Worm (Caenorhabditis elegans): Measurements from ENCODE around the gene gex-2.

The gex-2 gene

DNA sequence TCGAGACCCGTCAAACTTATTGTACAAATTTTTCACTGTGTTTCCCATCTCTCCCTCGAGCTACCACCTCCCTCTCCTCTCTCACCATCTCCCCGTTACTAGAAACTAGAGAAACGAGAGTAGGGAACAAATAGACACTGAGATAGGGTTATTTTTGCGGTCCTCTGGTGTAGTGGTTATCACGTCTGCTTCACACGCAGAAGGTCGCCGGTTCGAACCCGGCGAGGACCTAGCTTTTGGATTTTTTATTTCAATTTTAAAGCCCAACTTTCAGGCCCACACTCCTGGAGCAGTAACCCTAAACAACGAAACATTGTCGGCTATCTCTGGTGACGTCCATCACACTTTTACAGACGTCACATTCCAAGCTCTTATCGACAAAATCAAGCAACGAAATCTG is 47.8 kb downstream of the gex-2 start (continued):
- peak; percentile 82; the same call in 1 of the 2 replicates for TF ChIP-seq aptf-3 (GFP tag; IDR thresholded peaks at IDR 0.05)
- TF ChIP-seq athp-1 (tag; optimal IDR thresholded peaks at IDR 0.05), result no peak
- TF ChIP-seq F52B5.7 (tag; optimal IDR thresholded peaks at IDR 0.05), result peak; percentile 38
- no peak for TF ChIP-seq sea-2 (GFP tag; IDR thresholded peaks at IDR 0.05)
- peak; percentile 9 for TF ChIP-seq atf-7 (tag; optimal IDR thresholded peaks at IDR 0.05)
- peak; percentile 32 for TF ChIP-seq snpc-1.3 (tag; optimal IDR thresholded peaks at IDR 0.05; ENCODE audit: insufficient read depth)
- peak; percentile 75 for TF ChIP-seq dox-1 (GFP tag; IDR thresholded peaks at IDR 0.05)
- no peak for TF ChIP-seq Y79H2A.3 (GFP tag; conservative IDR thresholded peaks at IDR 0.05)
- peak; percentile 13 for TF ChIP-seq mes-4 (tag; optimal IDR thresholded peaks at IDR 0.05)
- TF ChIP-seq nfya-1 (tag; optimal IDR thresholded peaks at IDR 0.05; ENCODE audit: borderline replicate concordance, insufficient read depth), result no peak
- no peak for TF ChIP-seq F39B2.1 (GFP tag; IDR thresholded peaks at IDR 0.05)
- peak; percentile 33 for TF ChIP-seq unc-130 (GFP tag; optimal IDR thresholded peaks at IDR 0.05)
- no peak for TF ChIP-seq F22D6.2 (tag; optimal IDR thresholded peaks at IDR 0.05)
- TF ChIP-seq Y67H2A.10 (GFP tag; conservative IDR thresholded peaks at IDR 0.05), result no peak
- TF ChIP-seq T07F8.4 (tag; optimal IDR thresholded peaks at IDR 0.05), result peak; percentile 29
- no peak for TF ChIP-seq ceh-58 (GFP tag; IDR thresholded peaks at IDR 0.05)
- TF ChIP-seq egrh-3 (GFP tag; IDR thresholded peaks at IDR 0.05), result no peak
- TF ChIP-seq gei-17 (GFP tag; optimal IDR thresholded peaks at IDR 0.05), result no peak
- 0 out of 2 replicates have a peak, but pooled peaks have one; percentile 17 for TF ChIP-seq let-526 (GFP tag; IDR thresholded peaks at IDR 0.05)
- peak; percentile 73 for TF ChIP-seq snpc-3.4 (tag; optimal IDR thresholded peaks at IDR 0.05)
- peak; percentile 82 for TF ChIP-seq zim-3 (tag; optimal IDR thresholded peaks at IDR 0.05)
- TF ChIP-seq madf-6 (GFP tag; IDR thresholded peaks at IDR 0.05), result 0 out of 2 replicates have a peak, but pooled peaks have one; percentile 33
- TF ChIP-seq ztf-28 (GFP tag; IDR thresholded peaks at IDR 0.05), result no peak
- no peak for TF ChIP-seq somi-1 (GFP tag; optimal IDR thresholded peaks at IDR 0.05)
- peak; percentile 83; the same call in 1 of the 2 replicates for TF ChIP-seq ceh-40 (GFP tag; IDR thresholded peaks at IDR 0.05)
- TF ChIP-seq die-1 (tag; optimal IDR thresholded peaks at IDR 0.05), result peak; percentile 50
- TF ChIP-seq efl-1 (GFP tag; optimal IDR thresholded peaks at IDR 0.05), result no peak
- peak; percentile 80 for TF ChIP-seq lin-26 (GFP tag; IDR thresholded peaks at IDR 0.05)
- TF ChIP-seq F57C9.4 (tag; optimal IDR thresholded peaks at IDR 0.05), result no peak
- no peak for TF ChIP-seq F55B11.4 (tag; optimal IDR thresholded peaks at IDR 0.05; ENCODE audit: borderline replicate concordance, insufficient read depth)

DNA sequence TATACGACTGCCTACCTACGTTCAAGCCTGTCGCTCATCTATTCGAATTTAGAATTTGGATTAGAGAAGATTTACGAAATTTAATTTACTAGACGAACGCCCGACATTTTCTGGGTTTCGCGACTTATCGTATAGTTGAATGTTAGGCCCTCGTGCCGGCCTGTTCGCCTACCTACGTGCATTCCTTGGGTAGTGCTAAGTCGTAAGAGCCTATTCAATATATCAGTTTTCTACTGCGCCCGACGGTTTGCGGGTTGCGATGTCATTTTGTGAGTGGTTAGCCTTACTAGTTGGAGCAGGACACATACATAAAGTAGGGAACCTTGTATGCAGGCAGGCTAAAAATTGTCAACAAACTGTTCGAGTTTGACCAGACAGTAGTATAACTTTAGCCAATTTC is 50.4 kb downstream of the gex-2 start:
- TF ChIP-seq ztf-6 (GFP tag; IDR thresholded peaks at IDR 0.05) (no peak), egl-18 (GFP tag; IDR thresholded peaks at IDR 0.05) (no peak), nfyb-1 (GFP tag; IDR thresholded peaks at IDR 0.05) (no peak), lin-35 (GFP tag; optimal IDR thresholded peaks at IDR 0.05) (no peak), T07F8.4 (tag; optimal IDR thresholded peaks at IDR 0.05) (no peak), lsy-27 (tag; optimal IDR thresholded peaks at IDR 0.05; ENCODE audit: borderline replicate concordance, insufficient read depth) (no peak), unc-130 (GFP tag; optimal IDR thresholded peaks at IDR 0.05) (no peak), cebp-1 (GFP tag; IDR thresholded peaks at IDR 0.05) (no peak), cebp-1 (tag; optimal IDR thresholded peaks at IDR 0.05) (no peak), Y95B8A.8 (GFP tag; IDR thresholded peaks at IDR 0.05) (no peak), madf-8 (GFP tag; conservative IDR thresholded peaks at IDR 0.05) (no peak), Y56A3A.18 (GFP tag; IDR thresholded peaks at IDR 0.05) (no peak), K12H6.12 (tag; optimal IDR thresholded peaks at IDR 0.05) (no peak), K11D2.4 (GFP tag; IDR thresholded peaks at IDR 0.05) (no peak), nhr-80 (tag; optimal IDR thresholded peaks at IDR 0.05) (no peak), sea-2 (GFP tag; IDR thresholded peaks at IDR 0.05) (no peak), B0336.3 (GFP tag; IDR thresholded peaks at IDR 0.05) (no peak)

Data from whole organism, young adult.